Worm (Caenorhabditis elegans) whole organism, early embryonic: ENCODE data around the gene F10C1.8.

ENCODE experiments used
- F13C5.2 ChIP-seq: sonication (generic microtip); optimal IDR thresholded peaks from 2 replicates; lab custom pipeline; 2017; ENCODE audit warnings: mild to moderate bottlenecking, missing genetic modification characterization, inconsistent platforms, missing compliant biosample characterization
- ama-1 ChIP-seq: fragments of 150-350 bp; optimal IDR thresholded peaks from 2 replicates; lab custom pipeline; 2014
- ets-7 ChIP-seq: sonication (generic microtip); optimal IDR thresholded peaks from 2 replicates; lab custom pipeline; 2016; ENCODE audit warnings: missing genotype, missing genetic modification characterization, missing compliant biosample characterization
- hmg-4 ChIP-seq: fragments of 200-800 bp; sonication (Bioruptor generic); optimal IDR thresholded peaks from 2 replicates; lab custom pipeline; 2018; ENCODE audit warnings: mild to moderate bottlenecking, missing genetic modification characterization, missing compliant biosample characterization
- hnd-1 ChIP-seq: sonication (generic microtip); optimal IDR thresholded peaks from 2 replicates; lab custom pipeline; 2016; ENCODE audit warnings: missing genetic modification characterization, missing compliant biosample characterization
- tbx-11 ChIP-seq: fragments of 200-800 bp; sonication (Bioruptor generic); IDR thresholded peaks from 2 replicates; pipeline ENCODE4 v1.3.6; 2022; ENCODE audit warnings: missing genetic modification characterization, missing compliant biosample characterization
- tbx-37 ChIP-seq: fragments of 200-800 bp; sonication (Bioruptor generic); conservative IDR thresholded peaks from 2 replicates; pipeline ENCODE4 v1.3.6; 2022; ENCODE audit warnings: missing genetic modification reagents, missing genetic modification characterization, missing compliant biosample characterization

DNA sequence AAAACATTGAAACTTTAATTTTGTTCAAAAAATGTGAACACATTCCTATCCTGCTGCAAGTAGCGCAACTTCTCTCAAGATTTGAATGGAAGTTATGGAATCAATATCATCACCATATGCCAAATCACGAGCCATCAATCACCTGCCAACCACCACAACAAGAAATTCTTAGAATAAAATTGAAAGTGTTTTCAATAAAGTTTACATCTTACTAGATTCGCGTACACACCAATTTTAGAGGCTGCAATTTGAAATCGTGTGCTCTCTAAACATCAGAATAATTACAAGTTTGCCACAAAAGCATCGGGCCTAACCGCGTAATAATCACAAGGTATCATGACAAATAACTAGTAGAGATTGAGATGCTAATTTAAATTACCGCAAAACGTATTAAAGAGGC lies 20.6 kb downstream of the F10C1.8 start:
- TF ChIP-seq tbx-37 (no peak), ets-7 (tag; lab: Kevin White, UChicago) (no peak), F13C5.2 (tag; lab: Kevin White, UChicago) (no peak), hnd-1 (tag; lab: Kevin White, UChicago) (no peak), tbx-11 (no peak), ama-1 (no peak), hmg-4 (GFP tag; lab: Kevin White, UChicago) (no peak)
